Fruit fly (Drosophila melanogaster): ENCODE results near the gene santa-maria.

dm6 chr2L:7427786-7428137 is 23.3 kb downstream of the santa-maria start:
- no peak for TF ChIP-seq ham (GFP tag; IDR thresholded peaks at IDR 0.05)
- TF ChIP-seq shn (GFP tag; optimal IDR thresholded peaks at IDR 0.05): no peak
- no peak for TF ChIP-seq CG15601 (tag; optimal IDR thresholded peaks at IDR 0.05)
- no peak for TF ChIP-seq CG7357 (GFP tag; IDR thresholded peaks at IDR 0.05)
- no peak for TF ChIP-seq pho (GFP tag; optimal IDR thresholded peaks at IDR 0.05)
